Fruit fly (Drosophila melanogaster) Kc167 (cell line): ENCODE results near the gene Grx5.

Experiments
- Myc ChIP-seq: fragments of >200 bp; optimal IDR thresholded peaks from 2 replicates; lab custom pipeline; 2017; ENCODE audit warnings: missing external identifiers
- Sin3A ChIP-seq: fragments of >200 bp; optimal IDR thresholded peaks from 2 replicates; lab custom pipeline; 2018; ENCODE audit warnings: missing external identifiers
- h ChIP-seq: fragments of >200 bp; optimal IDR thresholded peaks from 3 replicates; lab custom pipeline; 2018; ENCODE audit warnings: missing external identifiers
- insv ChIP-seq: fragments of >200 bp; optimal IDR thresholded peaks from 3 replicates; lab custom pipeline; 2018; ENCODE audit warnings: missing external identifiers
- psq ChIP-seq: fragments of >200 bp; optimal IDR thresholded peaks from 2 replicates; lab custom pipeline; 2017; ENCODE audit warnings: missing external identifiers
- ttk ChIP-seq: sonication (Bioruptor generic); optimal IDR thresholded peaks from 2 replicates; lab custom pipeline; 2017; ENCODE audit warnings: missing external identifiers

DNA sequence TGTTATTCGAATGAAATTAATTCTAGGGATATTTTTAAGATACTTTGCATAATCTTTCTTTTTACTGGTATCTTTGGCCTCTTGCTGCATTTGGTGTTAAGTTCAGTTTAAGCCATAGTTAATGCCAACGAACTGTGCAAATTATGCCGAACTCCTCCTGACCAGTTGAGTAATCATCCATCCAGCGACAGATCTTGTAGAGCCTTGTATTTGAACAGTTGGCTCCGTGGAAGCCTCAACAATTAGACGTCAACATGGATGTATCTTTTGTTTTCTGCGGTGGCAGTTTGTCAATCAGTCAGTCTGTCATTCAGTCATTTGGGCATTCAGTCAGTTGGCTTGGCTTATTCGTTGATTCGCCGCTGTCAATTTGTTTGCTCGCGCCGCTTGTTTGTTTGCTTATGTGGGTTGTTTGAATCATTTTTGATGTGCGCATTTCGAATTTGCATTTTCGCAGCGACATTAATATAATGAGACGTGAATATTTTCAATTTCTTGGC lies 35.3 kb downstream of the Grx5 start:
- no peak for TF ChIP-seq ttk (lab: Kevin White, UChicago)
- no peak for TF ChIP-seq insv
- no peak for TF ChIP-seq psq (lab: Kevin White, UChicago)
- TF ChIP-seq Sin3A: no peak
- no peak for TF ChIP-seq h
- no peak for TF ChIP-seq Myc
